Fruit fly (Drosophila melanogaster) whole organism, pupa: Measurements from ENCODE around the gene djl.

ENCODE experiments used
- CG10348 ChIP-seq: fragments of 200-800 bp; sonication (Bioruptor generic); IDR thresholded peaks from 2 replicates; pipeline ENCODE4 v1.3.6; 2022; ENCODE audit warnings: missing biosample characterization, missing genetic modification characterization
- CG12605 ChIP-seq: fragments of 200-800 bp; sonication (Bioruptor generic); IDR thresholded peaks from 2 replicates; pipeline ENCODE4 v1.3.6; 2022; ENCODE audit warnings: missing biosample characterization, missing genetic modification characterization
- CG13204 ChIP-seq: fragments of 200-800 bp; sonication (Bioruptor generic); optimal IDR thresholded peaks from 2 replicates; lab custom pipeline; 2018; ENCODE audit warnings: missing biosample characterization, mild to moderate bottlenecking, missing genetic modification characterization, moderate library complexity
- CG14655 ChIP-seq: fragments of 200-800 bp; sonication (Bioruptor generic); optimal IDR thresholded peaks from 3 replicates; lab custom pipeline; 2017; ENCODE audit warnings: mild to moderate bottlenecking, missing biosample characterization, missing genetic modification reagents, missing genetic modification characterization
- CG15710 ChIP-seq: fragments of 200-800 bp; sonication (Bioruptor generic); optimal IDR thresholded peaks from 2 replicates; lab custom pipeline; 2018; ENCODE audit warnings: missing biosample characterization, mild to moderate bottlenecking, missing genetic modification characterization, moderate library complexity
- CG17806 ChIP-seq: fragments of 200-800 bp; sonication (Bioruptor generic); optimal IDR thresholded peaks from 2 replicates; lab custom pipeline; 2018; ENCODE audit warnings: missing biosample characterization, mild to moderate bottlenecking, missing genetic modification characterization, moderate library complexity
- CG32121 ChIP-seq: fragments of 200-800 bp; sonication (Bioruptor generic); IDR thresholded peaks from 2 replicates; pipeline ENCODE4 v1.3.6; 2022; ENCODE audit warnings: missing biosample characterization, missing genetic modification characterization
- CG34367 ChIP-seq: fragments of 200-800 bp; sonication (Bioruptor generic); optimal IDR thresholded peaks from 2 replicates; lab custom pipeline; 2018; ENCODE audit warnings: missing biosample characterization, mild to moderate bottlenecking, missing genetic modification characterization
- CG4496 ChIP-seq: fragments of 200-800 bp; sonication (Bioruptor generic); IDR thresholded peaks from 3 replicates; pipeline ENCODE4 v1.3.6; 2022; ENCODE audit warnings: missing biosample characterization, missing genetic modification characterization
- CG8159 ChIP-seq: fragments of 200-800 bp; sonication (Bioruptor generic); optimal IDR thresholded peaks from 3 replicates; lab custom pipeline; 2018; ENCODE audit warnings: missing biosample characterization, mild to moderate bottlenecking, missing genetic modification characterization, moderate library complexity
- CG8301 ChIP-seq: fragments of 200-800 bp; sonication (Bioruptor generic); optimal IDR thresholded peaks from 2 replicates; lab custom pipeline; 2018; ENCODE audit warnings: missing biosample characterization, mild to moderate bottlenecking, missing genetic modification characterization
- CG9948 ChIP-seq: fragments of 200-800 bp; sonication (Bioruptor generic); optimal IDR thresholded peaks from 2 replicates; lab custom pipeline; 2018; ENCODE audit warnings: missing biosample characterization, mild to moderate bottlenecking, missing genetic modification characterization, moderate library complexity
- D1 ChIP-seq: fragments of 200-800 bp; sonication (Bioruptor generic); optimal IDR thresholded peaks from 2 replicates; lab custom pipeline; 2018; ENCODE audit warnings: missing biosample characterization, mild to moderate bottlenecking, missing genetic modification characterization, moderate library complexity
- EcR ChIP-seq: fragments of 200-800 bp; sonication (Bioruptor generic); optimal IDR thresholded peaks from 3 replicates; lab custom pipeline; 2019; ENCODE audit warnings: missing biosample characterization, missing genetic modification characterization, mild to moderate bottlenecking, moderate library complexity, missing genetic modification reagents
- Ets98B ChIP-seq: fragments of 200-800 bp; sonication (Bioruptor generic); IDR thresholded peaks from 2 replicates; pipeline ENCODE4 v1.3.6; 2022; ENCODE audit warnings: missing biosample characterization, missing genetic modification characterization
- Pif1A ChIP-seq: fragments of 200-800 bp; sonication (Bioruptor generic); optimal IDR thresholded peaks from 3 replicates; lab custom pipeline; 2016; ENCODE audit warnings: missing biosample characterization, missing genetic modification characterization
- Pif1B ChIP-seq: fragments of 200-800 bp; sonication (Bioruptor generic); optimal IDR thresholded peaks from 3 replicates; lab custom pipeline; 2016; ENCODE audit warnings: missing biosample characterization, missing genetic modification characterization
- Snoo ChIP-seq: fragments of 200-800 bp; sonication (Bioruptor generic); optimal IDR thresholded peaks from 3 replicates; lab custom pipeline; 2017; ENCODE audit warnings: missing biosample characterization, mild to moderate bottlenecking, missing genetic modification characterization, inconsistent platforms
- fd96Ca ChIP-seq: fragments of 200-800 bp; sonication (Bioruptor generic); IDR thresholded peaks from 3 replicates; pipeline ENCODE4 v1.3.6; 2022; ENCODE audit warnings: missing biosample characterization, missing genetic modification characterization
- gl ChIP-seq: fragments of 200-800 bp; sonication (Bioruptor generic); optimal IDR thresholded peaks from 2 replicates; lab custom pipeline; 2018; ENCODE audit warnings: missing biosample characterization, mild to moderate bottlenecking, missing genetic modification characterization
- rn ChIP-seq: fragments of 200-800 bp; sonication (Bioruptor generic); IDR thresholded peaks from 2 replicates; pipeline ENCODE4 v1.3.6; 2022; ENCODE audit warnings: missing biosample characterization, missing genetic modification characterization

The djl gene

DNA sequence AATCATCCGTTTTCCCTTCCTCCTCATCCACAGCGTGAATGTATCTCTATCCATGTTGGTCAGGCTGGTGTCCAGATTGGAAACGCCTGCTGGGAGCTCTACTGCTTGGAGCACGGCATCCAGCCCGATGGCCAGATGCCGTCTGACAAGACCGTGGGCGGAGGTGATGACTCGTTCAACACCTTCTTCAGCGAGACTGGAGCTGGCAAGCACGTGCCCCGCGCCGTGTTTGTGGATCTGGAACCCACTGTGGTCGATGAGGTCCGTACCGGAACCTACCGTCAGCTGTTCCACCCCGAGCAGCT, 26.6 kb downstream of the djl start:
- TF ChIP-seq CG34367 (no peak), CG32121 (GFP tag; lab: Robert Waterston, UW) (peak; percentile 26; the same call in 1 of the 2 replicates)

- TF ChIP-seq CG8301 (tag; lab: Kevin White, UChicago) = no peak
- TF ChIP-seq CG4496 (GFP tag; lab: Robert Waterston, UW) = no peak
- no peak for TF ChIP-seq EcR
- no peak for TF ChIP-seq D1 (tag; lab: Kevin White, UChicago)
- TF ChIP-seq CG10348 = no peak
Observed at dm6 chr3R:7087904-7088303, 27.3 kb downstream of the djl start.

DNA sequence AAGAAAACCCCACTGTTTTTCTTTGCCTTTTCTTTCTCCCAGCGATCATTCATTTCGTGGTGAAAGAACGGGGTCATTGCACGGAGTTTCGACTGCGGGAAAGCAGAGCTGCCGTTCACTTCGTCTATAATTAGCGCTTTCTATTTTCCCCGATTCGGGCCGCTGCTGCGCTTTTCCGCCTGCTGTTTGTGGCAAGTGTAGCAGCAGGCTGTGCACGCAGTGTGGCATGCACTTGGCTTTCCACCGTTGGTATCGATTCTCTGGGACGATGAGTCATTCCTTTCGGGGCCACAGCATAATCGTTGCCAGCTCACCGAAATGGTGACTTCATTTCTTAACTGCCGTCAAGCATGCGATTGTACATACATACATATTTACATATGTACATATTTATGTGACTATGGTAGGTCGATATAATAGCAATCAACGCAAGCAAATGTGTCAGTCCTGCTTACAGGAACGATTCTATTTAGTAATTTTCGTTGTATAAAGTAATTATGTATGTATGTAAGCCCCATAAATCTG, 28.3 kb downstream of the djl start:
- TF ChIP-seq CG17806 (tag; lab: Kevin White, UChicago) (no peak), rn (no peak), CG15710 (no peak), CG13204 (GFP tag; lab: Kevin White, UChicago) (no peak), CG34367 (no peak), Ets98B (no peak; the same call in 1 of the 2 replicates), Pif1B (no peak), EcR (peak; percentile 86), CG8301 (tag; lab: Kevin White, UChicago) (no peak), CG8159 (tag; lab: Kevin White, UChicago) (no peak), gl (tag; lab: Kevin White, UChicago) (no peak), CG9948 (tag; lab: Kevin White, UChicago) (no peak), Pif1A (GFP tag; lab: Kevin White, UChicago) (peak; percentile 20), CG14655 (GFP tag; lab: Kevin White, UChicago) (no peak), D1 (tag; lab: Kevin White, UChicago) (no peak), CG12605 (no peak), CG10348 (no peak), Snoo (tag; lab: Kevin White, UChicago) (no peak), CG32121 (GFP tag; lab: Robert Waterston, UW) (no peak), CG4496 (GFP tag; lab: Robert Waterston, UW) (0 out of 3 replicates have a peak, but pooled peaks have one; percentile 15), fd96Ca (GFP tag; lab: Robert Waterston, UW) (peak; percentile 53; the same call in 1 of the 3 replicates)

DNA sequence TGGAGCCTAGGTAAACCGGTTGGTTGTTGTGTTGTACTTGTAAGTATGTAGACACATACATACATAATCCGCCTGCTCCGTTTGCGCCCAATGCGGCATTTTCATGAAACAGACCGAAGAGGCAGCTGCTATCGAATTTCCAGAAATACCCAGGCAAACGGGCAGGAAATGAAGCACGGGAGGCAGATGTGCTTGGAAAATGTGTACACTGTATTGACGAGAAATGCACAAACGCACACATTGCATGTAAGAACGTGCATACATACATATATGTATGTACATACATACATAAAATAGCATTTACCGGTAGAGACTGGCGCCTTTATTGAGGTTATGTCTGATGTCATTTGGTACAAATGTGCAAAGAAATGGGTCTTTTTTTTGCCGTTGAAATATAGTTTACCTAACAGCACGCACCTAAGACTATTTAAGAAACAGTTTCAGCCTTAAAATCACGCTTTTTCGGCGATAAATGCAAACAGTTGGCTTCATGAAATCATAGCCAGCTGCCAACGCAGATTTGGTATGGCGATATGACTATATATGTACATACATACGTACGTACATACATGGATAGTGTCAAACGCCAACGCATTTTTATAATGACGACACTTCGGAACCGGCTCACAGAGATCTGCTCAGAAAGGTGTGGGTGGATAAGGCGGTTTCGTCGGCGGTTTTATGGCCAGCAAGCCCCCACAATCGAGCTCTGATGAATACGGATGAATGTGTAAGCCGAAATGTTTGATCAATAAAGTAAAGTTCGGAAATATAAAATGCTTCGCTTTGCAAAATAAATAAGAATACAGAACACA, 29.2 kb downstream of the djl start:
- TF ChIP-seq CG8301 (tag; lab: Kevin White, UChicago) (no peak), CG9948 (tag; lab: Kevin White, UChicago) (no peak), rn (no peak), CG32121 (GFP tag; lab: Robert Waterston, UW) (no peak), CG10348 (no peak), CG8159 (tag; lab: Kevin White, UChicago) (peak; percentile 32), CG14655 (GFP tag; lab: Kevin White, UChicago) (no peak), CG4496 (GFP tag; lab: Robert Waterston, UW) (peak; percentile 45; the same call in 1 of the 3 replicates), CG17806 (tag; lab: Kevin White, UChicago) (no peak), EcR (no peak), gl (tag; lab: Kevin White, UChicago) (no peak), Pif1B (no peak)

- no peak for TF ChIP-seq rn
- TF ChIP-seq CG32121 (GFP tag; lab: Robert Waterston, UW) = peak; percentile 14; the same call in 1 of the 2 replicates
- TF ChIP-seq CG12605 = no peak
- TF ChIP-seq D1 (tag; lab: Kevin White, UChicago) = no peak
- TF ChIP-seq CG8301 (tag; lab: Kevin White, UChicago) = no peak
- peak; percentile 5 for TF ChIP-seq CG17806 (tag; lab: Kevin White, UChicago)
- TF ChIP-seq Pif1A (GFP tag; lab: Kevin White, UChicago) = peak; percentile 6
- TF ChIP-seq CG4496 (GFP tag; lab: Robert Waterston, UW) = no peak; the same call in 2 of the 3 replicates
- no peak for TF ChIP-seq CG10348
- peak; percentile 10 for TF ChIP-seq CG15710
- no peak for TF ChIP-seq Pif1B
- TF ChIP-seq fd96Ca (GFP tag; lab: Robert Waterston, UW) = no peak; the same call in 2 of the 3 replicates
- no peak for TF ChIP-seq EcR
- no peak for TF ChIP-seq CG9948 (tag; lab: Kevin White, UChicago)
- no peak for TF ChIP-seq CG13204 (GFP tag; lab: Kevin White, UChicago)
- TF ChIP-seq Ets98B = no peak
- TF ChIP-seq gl (tag; lab: Kevin White, UChicago) = no peak
- TF ChIP-seq CG8159 (tag; lab: Kevin White, UChicago) = no peak
- TF ChIP-seq CG14655 (GFP tag; lab: Kevin White, UChicago) = no peak
- TF ChIP-seq CG34367 = no peak
- TF ChIP-seq Snoo (tag; lab: Kevin White, UChicago) = no peak
Observed at dm6 chr3R:7090337-7090830, 29.8 kb downstream of the djl start.

dm6 chr3R:7091904-7092303, 31.3 kb downstream of the djl start:
- no peak for TF ChIP-seq Pif1A (GFP tag; lab: Kevin White, UChicago)
- no peak for TF ChIP-seq CG17806 (tag; lab: Kevin White, UChicago)
- no peak for TF ChIP-seq CG32121 (GFP tag; lab: Robert Waterston, UW)
- no peak for TF ChIP-seq Pif1B
- TF ChIP-seq Snoo (tag; lab: Kevin White, UChicago) = no peak
- no peak for TF ChIP-seq EcR
- no peak for TF ChIP-seq CG8301 (tag; lab: Kevin White, UChicago)
- TF ChIP-seq CG13204 (GFP tag; lab: Kevin White, UChicago) = no peak
- no peak for TF ChIP-seq fd96Ca (GFP tag; lab: Robert Waterston, UW)
- no peak for TF ChIP-seq CG8159 (tag; lab: Kevin White, UChicago)
- no peak for TF ChIP-seq CG10348
